Worm (Caenorhabditis elegans): ENCODE results near the gene vps-50.

DNA sequence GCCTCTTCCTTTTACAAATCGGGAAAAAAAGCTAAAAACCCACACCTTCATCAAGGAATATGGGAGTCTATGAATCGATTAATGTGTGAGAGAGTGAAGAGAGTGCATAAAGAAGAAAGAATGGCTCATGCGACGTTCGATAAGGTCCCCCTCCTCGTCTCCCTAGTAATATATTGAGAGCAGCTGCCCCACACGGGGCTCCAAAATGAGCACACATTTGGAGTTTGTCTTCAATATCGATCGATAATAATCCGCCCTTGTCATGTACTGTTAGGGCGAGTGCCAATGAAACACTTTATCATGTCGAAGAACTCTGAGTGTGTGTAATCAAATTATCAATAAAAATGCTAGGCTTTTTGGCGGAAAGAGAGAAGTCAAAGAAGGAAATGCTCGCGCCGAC is 49.7 kb upstream of the vps-50 start:
- TF ChIP-seq ZK546.5 (tag; optimal IDR thresholded peaks at IDR 0.05) (no peak), mdl-1 (tag; optimal IDR thresholded peaks at IDR 0.05) (no peak), fos-1 (tag; optimal IDR thresholded peaks at IDR 0.05) (peak; percentile 45), zag-1 (tag; optimal IDR thresholded peaks at IDR 0.05) (no peak), ama-1 (optimal IDR thresholded peaks at IDR 0.05) (no peak), ceh-16 (tag; optimal IDR thresholded peaks at IDR 0.05) (no peak), ceh-82 (tag; optimal IDR thresholded peaks at IDR 0.05) (no peak), unc-62 (GFP tag; optimal IDR thresholded peaks at IDR 0.05) (no peak), gmeb-1 (tag; optimal IDR thresholded peaks at IDR 0.05) (no peak)

Data from whole organism, L2 larva.